Worm (Caenorhabditis elegans): ENCODE measurements around the gene dep-1.

ce11 chrII:8960414-8960813 is 59.2 kb downstream of the dep-1 start, which contains the start of gene cal-2:
- TF ChIP-seq dao-5 (tag; optimal IDR thresholded peaks at IDR 0.05) (no peak), him-1 (tag; optimal IDR thresholded peaks at IDR 0.05) (no peak), W03F9.2 (tag; optimal IDR thresholded peaks at IDR 0.05) (no peak)

All from whole organism, L4/young adult.